Worm (Caenorhabditis elegans) whole organism, L4 larva: ENCODE data around the gene srw-56.

Experiments
- F26F4.8 ChIP-seq: fragments of 200-800 bp; sonication (Bioruptor generic); conservative IDR thresholded peaks from 2 replicates; pipeline ENCODE4 v1.3.6; 2022; ENCODE audit warnings: missing genetic modification characterization, missing compliant biosample characterization
- T20F7.1 ChIP-seq: fragments of 200-800 bp; sonication (Bioruptor generic); optimal IDR thresholded peaks from 2 replicates; lab custom pipeline; 2018; ENCODE audit warnings: mild to moderate bottlenecking, missing genetic modification characterization, missing compliant biosample characterization
- Y75B8A.6 ChIP-seq: fragments of 200-800 bp; sonication (Bioruptor generic); IDR thresholded peaks from 2 replicates; pipeline ENCODE4 v1.3.6; 2022; ENCODE audit warnings: missing genetic modification reagents, missing genetic modification characterization, missing compliant biosample characterization
- ZK546.5 ChIP-seq, 2 experiments: sonication (generic microtip); optimal IDR thresholded peaks; 2 replicates each; lab custom pipeline; 2017; ENCODE audit warnings: missing biosample characterization in 2 of 2, missing genetic modification characterization in 2 of 2
- aly-2 ChIP-seq: sonication (generic microtip); optimal IDR thresholded peaks from 2 replicates; lab custom pipeline; 2018; ENCODE audit warnings: missing biosample characterization, missing genetic modification characterization
- ama-1 ChIP-seq: fragments of 150-350 bp; optimal IDR thresholded peaks from 2 replicates; lab custom pipeline; 2014; ENCODE audit warnings: inconsistent platforms, mixed read lengths
- arid-1 ChIP-seq: fragments of 200-800 bp; sonication (Bioruptor generic); conservative IDR thresholded peaks from 2 replicates; pipeline ENCODE4 v1.3.6; 2022; ENCODE audit warnings: missing genetic modification reagents, missing genetic modification characterization, missing compliant biosample characterization
- attf-4 ChIP-seq: sonication (generic microtip); optimal IDR thresholded peaks from 3 replicates; lab custom pipeline; 2017; ENCODE audit warnings: missing biosample characterization, missing genetic modification characterization
- ceh-20 ChIP-seq: fragments of 200-800 bp; sonication (Bioruptor generic); IDR thresholded peaks from 2 replicates; pipeline ENCODE4 v1.3.6; 2022; ENCODE audit warnings: missing genetic modification reagents, missing genetic modification characterization, missing compliant biosample characterization
- ceh-44 ChIP-seq: fragments of 200-800 bp; sonication (Bioruptor generic); IDR thresholded peaks from 2 replicates; pipeline ENCODE4 v1.3.6; 2022; ENCODE audit warnings: missing genetic modification reagents, missing genetic modification characterization, missing compliant biosample characterization
- ceh-62 ChIP-seq: sonication (generic microtip); optimal IDR thresholded peaks from 2 replicates; lab custom pipeline; 2017; ENCODE audit warnings: missing biosample characterization, missing genetic modification characterization
- ces-1 ChIP-seq: fragments of 150-350 bp; sonication (generic microtip); optimal IDR thresholded peaks from 4 replicates; lab custom pipeline; 2014; ENCODE audit warnings: missing biosample characterization, missing genetic modification reagents, missing genetic modification characterization
- daf-12 ChIP-seq: fragments of 150-350 bp; optimal IDR thresholded peaks from 2 replicates; lab custom pipeline; 2014; ENCODE audit warnings: missing biosample characterization, missing genetic modification reagents, missing genetic modification characterization
- daf-16 ChIP-seq, 3 experiments: sonication (generic microtip); optimal IDR thresholded peaks; 2 replicates each; lab custom pipeline; 2016 to 2017; ENCODE audit warnings: missing genetic modification characterization in 3 of 3, missing genetic modification reagents in 3 of 3, mild to moderate bottlenecking in 2 of 3, missing compliant biosample characterization in 2 of 3, missing biosample characterization in 1 of 3, moderate library complexity in 1 of 3
- daf-19 ChIP-seq: fragments of 200-800 bp; sonication (Bioruptor generic); conservative IDR thresholded peaks from 2 replicates; pipeline ENCODE4 v1.3.6; 2022; ENCODE audit warnings: missing genetic modification characterization, missing compliant biosample characterization
- daf-8 ChIP-seq: fragments of 200-800 bp; sonication (Bioruptor generic); IDR thresholded peaks from 2 replicates; pipeline ENCODE4 v1.3.6; 2022; ENCODE audit warnings: missing genetic modification characterization, missing compliant biosample characterization
- dpl-1 ChIP-seq: fragments of 150-350 bp; optimal IDR thresholded peaks from 2 replicates; lab custom pipeline; 2014; ENCODE audit warnings: missing biosample characterization, missing genetic modification reagents, missing genetic modification characterization
- duxl-1 ChIP-seq: sonication (generic microtip); optimal IDR thresholded peaks from 2 replicates; lab custom pipeline; 2016; ENCODE audit warnings: mild to moderate bottlenecking, missing genetic modification characterization, moderate library complexity, missing compliant biosample characterization; ENCODE audit not compliant: poor library complexity
- dve-1 ChIP-seq: sonication (generic microtip); optimal IDR thresholded peaks from 2 replicates; lab custom pipeline; 2017; ENCODE audit warnings: antibody characterized with exemption, mild to moderate bottlenecking, missing genetic modification characterization, missing compliant biosample characterization; ENCODE audit not compliant: insufficient read depth
- fkh-10 ChIP-seq: fragments of 150-350 bp; optimal IDR thresholded peaks from 2 replicates; lab custom pipeline; 2014; ENCODE audit warnings: missing biosample characterization, missing genetic modification reagents, missing genetic modification characterization
- fos-1 ChIP-seq: fragments of 150-350 bp; optimal IDR thresholded peaks from 2 replicates; lab custom pipeline; 2014; ENCODE audit warnings: missing biosample characterization, missing genetic modification characterization
- hif-1 ChIP-seq, 2 experiments: sonication (generic microtip); optimal IDR thresholded peaks; 2 replicates each; lab custom pipeline; 2016 to 2017; ENCODE audit warnings: missing compliant biosample characterization in 2 of 2, missing genetic modification characterization in 2 of 2, missing genetic modification reagents in 2 of 2, missing genotype in 2 of 2, mild to moderate bottlenecking in 1 of 2
- hlh-30 ChIP-seq: sonication (generic microtip); optimal IDR thresholded peaks from 2 replicates; lab custom pipeline; 2017; ENCODE audit warnings: antibody characterized with exemption, mild to moderate bottlenecking, missing genetic modification characterization, missing compliant biosample characterization; ENCODE audit not compliant: insufficient read depth
- hmg-1.1 ChIP-seq: fragments of 200-800 bp; sonication (Bioruptor generic); IDR thresholded peaks from 2 replicates; pipeline ENCODE4 v1.3.6; 2022; ENCODE audit warnings: missing genetic modification reagents, missing genetic modification characterization, missing compliant biosample characterization
- jun-1 ChIP-seq: fragments of 150-350 bp; optimal IDR thresholded peaks from 2 replicates; lab custom pipeline; 2014; ENCODE audit warnings: missing biosample characterization, missing genetic modification reagents, missing genetic modification characterization
- lim-7 ChIP-seq: fragments of 200-800 bp; sonication (Bioruptor generic); IDR thresholded peaks from 2 replicates; pipeline ENCODE4 v1.3.6; 2022; ENCODE audit warnings: missing genetic modification characterization, missing compliant biosample characterization
- lin-1 ChIP-seq: fragments of 200-800 bp; sonication (Bioruptor generic); IDR thresholded peaks from 2 replicates; pipeline ENCODE4 v1.3.6; 2022; ENCODE audit warnings: missing genetic modification reagents, missing genetic modification characterization, missing compliant biosample characterization
- lin-29 ChIP-seq: fragments of 200-800 bp; sonication (Bioruptor generic); IDR thresholded peaks from 2 replicates; pipeline ENCODE4 v1.3.6; 2022; ENCODE audit warnings: missing genetic modification reagents, missing genetic modification characterization, missing compliant biosample characterization
- lin-38 ChIP-seq: fragments of 200-800 bp; sonication (Bioruptor generic); IDR thresholded peaks from 2 replicates; pipeline ENCODE4 v1.3.6; 2022; ENCODE audit warnings: missing genetic modification reagents, missing genetic modification characterization, missing compliant biosample characterization
- madf-5 ChIP-seq, 2 experiments: fragments of 200-800 bp; sonication (Bioruptor generic); IDR thresholded peaks; 2 replicates each; pipeline ENCODE4 v1.3.6; 2022; ENCODE audit warnings: missing compliant biosample characterization in 2 of 2, missing genetic modification characterization in 2 of 2
- mdt-29 ChIP-seq: fragments of 200-800 bp; sonication (Bioruptor generic); IDR thresholded peaks from 2 replicates; pipeline ENCODE4 v1.3.6; 2022; ENCODE audit warnings: missing genetic modification reagents, missing genetic modification characterization, missing compliant biosample characterization
- mxl-2 ChIP-seq: fragments of 200-800 bp; sonication (Bioruptor generic); conservative IDR thresholded peaks from 2 replicates; pipeline ENCODE4 v1.3.6; 2022; ENCODE audit warnings: missing genetic modification reagents, missing genetic modification characterization, missing compliant biosample characterization
- mxl-3 ChIP-seq: fragments of 200-800 bp; sonication (Bioruptor generic); optimal IDR thresholded peaks from 2 replicates; lab custom pipeline; 2018; ENCODE audit warnings: mild to moderate bottlenecking, missing genetic modification characterization, missing compliant biosample characterization
- nhr-11 ChIP-seq: fragments of 150-350 bp; optimal IDR thresholded peaks from 2 replicates; lab custom pipeline; 2014; ENCODE audit warnings: missing biosample characterization, missing genetic modification characterization
- nhr-28 ChIP-seq: fragments of 150-350 bp; optimal IDR thresholded peaks from 2 replicates; lab custom pipeline; 2014; ENCODE audit warnings: missing biosample characterization, missing genetic modification characterization
- nhr-48 ChIP-seq: sonication (generic microtip); optimal IDR thresholded peaks from 2 replicates; lab custom pipeline; 2016; ENCODE audit warnings: mild to moderate bottlenecking, missing genetic modification characterization, missing compliant biosample characterization
- pha-4 ChIP-seq, 2 experiments: fragments of 150-350 bp in 1 of 2; fragments of 200-800 bp in 1 of 2; sonication (Bioruptor generic) in 1 of 2; IDR thresholded peaks in 1 of 2; optimal IDR thresholded peaks in 1 of 2; 2 replicates each; pipeline versions ENCODE4 v1.3.6 to Lab custom; 2014 to 2022; ENCODE audit warnings: missing genetic modification characterization in 2 of 2, missing genetic modification reagents in 2 of 2, missing biosample characterization in 1 of 2, missing compliant biosample characterization in 1 of 2
- php-3 ChIP-seq: fragments of 200-800 bp; sonication (Bioruptor generic); IDR thresholded peaks from 2 replicates; pipeline ENCODE4 v1.3.6; 2022; ENCODE audit warnings: missing genetic modification reagents, missing genetic modification characterization, missing compliant biosample characterization
- pqm-1 ChIP-seq: sonication (generic microtip); optimal IDR thresholded peaks from 2 replicates; lab custom pipeline; 2017; ENCODE audit warnings: missing biosample characterization, missing genetic modification characterization
- saeg-2 ChIP-seq: fragments of 200-800 bp; sonication (Bioruptor generic); IDR thresholded peaks from 2 replicates; pipeline ENCODE4 v1.3.6; 2022; ENCODE audit warnings: missing genetic modification reagents, missing genetic modification characterization, missing compliant biosample characterization
- vab-7 ChIP-seq: fragments of 200-800 bp; sonication (Bioruptor generic); IDR thresholded peaks from 2 replicates; pipeline ENCODE4 v1.3.6; 2022; ENCODE audit warnings: missing genetic modification reagents, missing genetic modification characterization, missing compliant biosample characterization
- zag-1 ChIP-seq: fragments of 150-350 bp; optimal IDR thresholded peaks from 2 replicates; lab custom pipeline; 2014; ENCODE audit warnings: missing biosample characterization, missing genetic modification characterization
- zfp-2 ChIP-seq: sonication (generic microtip); optimal IDR thresholded peaks from 2 replicates; lab custom pipeline; 2016; ENCODE audit warnings: mild to moderate bottlenecking, missing genetic modification characterization, missing compliant biosample characterization
- zip-11 ChIP-seq: fragments of 200-800 bp; sonication (Bioruptor generic); IDR thresholded peaks from 2 replicates; pipeline ENCODE4 v1.3.6; 2022; ENCODE audit warnings: missing genetic modification characterization, missing compliant biosample characterization
- zip-2 ChIP-seq: fragments of 150-350 bp; optimal IDR thresholded peaks from 2 replicates; lab custom pipeline; 2014; ENCODE audit warnings: missing biosample characterization, missing genetic modification characterization
- ztf-11 ChIP-seq: fragments of 150-350 bp; optimal IDR thresholded peaks from 2 replicates; lab custom pipeline; 2014; ENCODE audit warnings: missing biosample characterization, missing genetic modification characterization

srw-56 gene

DNA sequence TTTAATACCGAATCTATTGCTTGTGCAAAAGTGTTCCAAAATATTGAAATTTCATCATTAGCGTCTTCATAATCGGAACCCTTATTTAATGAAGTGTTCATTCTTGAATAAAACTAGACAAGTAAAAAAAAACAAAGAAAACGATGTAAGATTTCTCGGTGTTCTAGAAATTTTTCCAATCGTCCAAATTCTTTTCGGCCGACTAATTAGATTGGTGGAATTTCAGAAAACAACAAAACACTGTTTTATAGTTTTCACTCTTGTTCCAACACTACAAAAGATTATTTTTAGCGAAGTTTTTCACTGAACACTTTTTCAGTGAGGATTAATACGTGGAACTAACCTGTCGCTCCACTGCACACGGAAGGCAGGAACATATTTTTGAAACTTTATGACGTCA, at the start of gene srw-56:
srw-56 (minus strand) TSS at position 101 of the 400 bp plus-strand sequence.
- TF ChIP-seq lim-7, result no peak

DNA sequence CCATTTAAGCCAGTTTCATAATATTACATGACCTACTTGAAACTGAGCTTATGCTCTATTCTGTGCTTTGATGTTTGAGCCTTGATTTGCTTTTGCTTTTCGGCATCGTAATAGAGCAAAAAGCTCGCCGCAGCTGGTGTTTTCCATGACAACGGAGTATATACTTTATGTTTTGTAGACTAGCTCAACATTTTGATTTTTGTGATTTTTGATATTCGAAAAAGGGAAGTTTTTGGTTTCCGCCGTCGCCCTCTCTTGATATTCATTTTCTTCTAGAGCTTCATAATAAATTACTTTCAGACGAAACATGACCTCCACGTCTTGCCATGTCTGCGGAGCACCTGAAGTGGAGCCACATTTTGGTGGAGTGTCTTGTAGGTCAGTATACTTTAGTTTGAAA, 49.6 kb upstream of the srw-56 start, which contains the start of gene nhr-63:
nhr-63 (plus strand) TSS at position 301 of the 400 bp plus-strand sequence.
- TF ChIP-seq ceh-62 (tag; lab: Kevin White, UChicago) (no peak), lin-1 (GFP tag; lab: Robert Waterston, UW) (no peak), Y75B8A.6 (GFP tag; lab: Robert Waterston, UW) (no peak), nhr-11 (tag; lab: Kevin White, UChicago) (no peak), hif-1 (tag; optimal IDR thresholded peaks at IDR 0.05; lab: Kevin White, UChicago) (no peak), T20F7.1 (no peak), ztf-11 (no peak), nhr-48 (tag; lab: Kevin White, UChicago) (no peak), lin-38 (GFP tag; lab: Robert Waterston, UW) (no peak), daf-8 (no peak), ces-1 (GFP tag; lab: Kevin White, UChicago) (no peak), zag-1 (tag; lab: Kevin White, UChicago) (no peak), saeg-2 (GFP tag; lab: Robert Waterston, UW) (no peak), nhr-28 (tag; lab: Kevin White, UChicago) (no peak), zip-2 (tag; lab: Kevin White, UChicago) (no peak), php-3 (GFP tag; lab: Robert Waterston, UW) (no peak), dve-1 (tag; lab: Kevin White, UChicago) (no peak), daf-19 (GFP tag; lab: Robert Waterston, UW) (no peak), F26F4.8 (GFP tag; lab: Robert Waterston, UW) (no peak)
- TF ChIP-seq, all 104 proteins: peak for 0

DNA sequence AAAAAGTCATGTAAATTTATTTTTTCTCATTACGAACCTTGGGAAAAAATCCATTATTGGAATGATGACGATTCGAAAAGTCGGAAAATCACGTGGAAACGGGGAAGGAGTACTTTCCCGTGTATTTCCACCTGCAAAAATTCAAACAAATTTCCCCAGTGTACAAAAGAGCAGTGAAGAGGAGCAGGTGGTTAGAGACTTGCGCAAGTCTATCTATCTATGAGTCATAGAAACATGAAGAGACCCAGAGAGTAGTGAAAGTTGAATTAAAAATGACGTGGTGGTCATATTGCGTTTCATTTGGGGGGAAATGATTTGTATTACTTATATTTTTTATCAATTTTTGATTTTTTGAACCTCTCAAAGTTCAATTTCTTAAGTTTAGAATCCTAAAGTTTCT, 47.8 kb upstream of the srw-56 start, which contains the start of gene nhr-50:
nhr-50 (minus strand) TSS at position 199 of the 400 bp plus-strand sequence.
- peak; percentile 44 for TF ChIP-seq nhr-48 (tag; lab: Kevin White, UChicago)
- no peak for TF ChIP-seq hmg-1.1 (GFP tag; lab: Robert Waterston, UW)
- no peak for TF ChIP-seq daf-12 (tag; lab: Kevin White, UChicago)
- TF ChIP-seq pqm-1, result peak; percentile 35
- TF ChIP-seq ceh-44 (GFP tag; lab: Robert Waterston, UW), result no peak
- no peak for TF ChIP-seq fkh-10
- TF ChIP-seq madf-5 (GFP tag; IDR thresholded peaks at IDR 0.05; lab: Robert Waterston, UW), result no peak
- TF ChIP-seq zip-11 (GFP tag; lab: Robert Waterston, UW), result no peak
- TF ChIP-seq php-3 (GFP tag; lab: Robert Waterston, UW), result no peak
- no peak for TF ChIP-seq saeg-2 (GFP tag; lab: Robert Waterston, UW)
- TF ChIP-seq duxl-1 (tag; lab: Kevin White, UChicago), result no peak
- no peak for TF ChIP-seq ceh-20 (GFP tag; lab: Robert Waterston, UW)
- no peak for TF ChIP-seq hif-1 (tag; optimal IDR thresholded peaks at IDR 0.05; lab: Kevin White, UChicago)
- TF ChIP-seq mdt-29 (GFP tag; lab: Robert Waterston, UW), result no peak
- TF ChIP-seq jun-1, result peak; percentile 18
- no peak for TF ChIP-seq attf-4 (tag; lab: Kevin White, UChicago)
- peak; percentile 80 for TF ChIP-seq hlh-30 (tag; lab: Kevin White, UChicago)
- peak; percentile 67 for TF ChIP-seq nhr-28 (tag; lab: Kevin White, UChicago)
- TF ChIP-seq mxl-3 (GFP tag; lab: Kevin White, UChicago), result peak; percentile 14
- no peak for TF ChIP-seq lin-29 (GFP tag; lab: Robert Waterston, UW)
- TF ChIP-seq lim-7, result no peak
- no peak for TF ChIP-seq fos-1 (tag; lab: Kevin White, UChicago)
- TF ChIP-seq daf-16 (GFP tag; optimal IDR thresholded peaks at IDR 0.05; lab: Kevin White, UChicago), result no peak
- TF ChIP-seq daf-16 (tag; optimal IDR thresholded peaks at IDR 0.05; lab: Kevin White, UChicago), result no peak
- no peak for TF ChIP-seq pha-4 (GFP tag; IDR thresholded peaks at IDR 0.05; lab: Robert Waterston, UW)
- peak; percentile 86 for TF ChIP-seq pha-4 (tag; optimal IDR thresholded peaks at IDR 0.05; lab: Kevin White, UChicago)
- no peak for TF ChIP-seq ama-1 (lab: Kevin White, UChicago)
- TF ChIP-seq aly-2, result no peak
- TF ChIP-seq ZK546.5 (tag; optimal IDR thresholded peaks at IDR 0.05; lab: Kevin White, UChicago), result no peak
- TF ChIP-seq mxl-2 (GFP tag; lab: Robert Waterston, UW), result no peak
- TF ChIP-seq arid-1 (GFP tag; lab: Robert Waterston, UW), result 0 out of 2 replicates have a peak, but pooled peaks have one; percentile 8
- TF ChIP-seq daf-19 (GFP tag; lab: Robert Waterston, UW), result 0 out of 2 replicates have a peak, but pooled peaks have one; percentile 51
- TF ChIP-seq zfp-2 (tag; lab: Kevin White, UChicago), result no peak
- peak; percentile 31 for TF ChIP-seq dpl-1
- TF ChIP-seq vab-7 (GFP tag; lab: Robert Waterston, UW), result no peak
